Worm (Caenorhabditis elegans): ENCODE measurements around the gene fmo-5.

- TF ChIP-seq skn-1 (tag; optimal IDR thresholded peaks at IDR 0.05), result peak; percentile 86
- TF ChIP-seq nhr-90 (tag; optimal IDR thresholded peaks at IDR 0.05; ENCODE audit: poor library complexity), result peak; percentile 85
- TF ChIP-seq dpl-1 (GFP tag; optimal IDR thresholded peaks at IDR 0.05), result peak; percentile 89 to 98 (median 98)
- TF ChIP-seq nhr-19 (GFP tag; conservative IDR thresholded peaks at IDR 0.05), result peak; percentile 85
- peak in 1 of 2 experiments; percentile 63 for TF ChIP-seq mdl-1 (tag; optimal IDR thresholded peaks at IDR 0.05)
- no peak for TF ChIP-seq unc-62 (GFP tag; optimal IDR thresholded peaks at IDR 0.05)
- TF ChIP-seq lin-13 (GFP tag; optimal IDR thresholded peaks at IDR 0.05), result peak; percentile 64
- TF ChIP-seq ama-1 (optimal IDR thresholded peaks at IDR 0.05), result peak; percentile 14
- TF ChIP-seq alr-1 (tag; optimal IDR thresholded peaks at IDR 0.05; ENCODE audit: borderline replicate concordance), result no peak
- TF ChIP-seq xbp-1 (tag; optimal IDR thresholded peaks at IDR 0.05), result peak; percentile 82
- no peak for TF ChIP-seq lir-3 (tag; optimal IDR thresholded peaks at IDR 0.05; ENCODE audit: poor library complexity)
Measured at ce11 chrV:904232-904983, 943 bp upstream of the fmo-5 start, which contains the start of gene trm-2A.

All from whole organism, L1 larva.